Fruit fly (Drosophila melanogaster): ENCODE results near the gene Wnt5.

Gene Wnt5

dm6 chrX:18489509-18489908 lies 15.7 kb downstream of the Wnt5 start, which contains the start of gene CG15046 (continued):
- no peak for TF ChIP-seq CG9817 (tag; optimal IDR thresholded peaks at IDR 0.05)
- TF ChIP-seq Fer2 (tag; optimal IDR thresholded peaks at IDR 0.05): no peak
- no peak for TF ChIP-seq pros (GFP tag; optimal IDR thresholded peaks at IDR 0.05)
- TF ChIP-seq Bdp1 (GFP tag; optimal IDR thresholded peaks at IDR 0.05): no peak
- TF ChIP-seq oc (tag; optimal IDR thresholded peaks at IDR 0.05): no peak
- TF ChIP-seq Rx (GFP tag; IDR thresholded peaks at IDR 0.05): no peak
- TF ChIP-seq esg (GFP tag; conservative IDR thresholded peaks at IDR 0.05): no peak
- TF ChIP-seq Hr3 (GFP tag; optimal IDR thresholded peaks at IDR 0.05): no peak
- TF ChIP-seq NK7.1 (GFP tag; optimal IDR thresholded peaks at IDR 0.05): no peak
- TF ChIP-seq CG4282 (GFP tag; optimal IDR thresholded peaks at IDR 0.05): no peak
- peak; percentile 52 for TF ChIP-seq Jarid2 (GFP tag; optimal IDR thresholded peaks at IDR 0.05)
- TF ChIP-seq GATAe (GFP tag; conservative IDR thresholded peaks at IDR 0.05): no peak
- TF ChIP-seq Myb (GFP tag; optimal IDR thresholded peaks at IDR 0.05): no peak
- no peak for TF ChIP-seq Nf-YC (tag; optimal IDR thresholded peaks at IDR 0.05)
- 0 out of 4 replicates have a peak, but pooled peaks have one; percentile 60 for TF ChIP-seq chinmo (GFP tag; IDR thresholded peaks at IDR 0.05; ENCODE audit: partially characterized antibody)
- no peak for TF ChIP-seq CG7556 (GFP tag; optimal IDR thresholded peaks at IDR 0.05)

dm6 chrX:18486356-18487059 lies 18.7 kb downstream of the Wnt5 start, which contains the start of gene psh:
Gene psh, minus strand, starts transcription at chrX:18486921.
- TF ChIP-seq chinmo (GFP tag; IDR thresholded peaks at IDR 0.05; ENCODE audit: partially characterized antibody) (0 out of 4 replicates have a peak, but pooled peaks have one; percentile 67), seq (GFP tag; IDR thresholded peaks at IDR 0.05) (no peak), Optix (GFP tag; IDR thresholded peaks at IDR 0.05) (no peak), sens-2 (GFP tag; IDR thresholded peaks at IDR 0.05) (no peak), Hr78 (GFP tag; optimal IDR thresholded peaks at IDR 0.05) (peak in 1 of 2 experiments; percentile 66), nom (GFP tag; optimal IDR thresholded peaks at IDR 0.05) (peak; percentile 39), eyg (GFP tag; optimal IDR thresholded peaks at IDR 0.05) (no peak), CG12299 (tag; optimal IDR thresholded peaks at IDR 0.05) (no peak), exex (tag; optimal IDR thresholded peaks at IDR 0.05) (peak; percentile 72), Dek (tag; optimal IDR thresholded peaks at IDR 0.05) (no peak), CG31388 (GFP tag; optimal IDR thresholded peaks at IDR 0.05) (no peak), emc (GFP tag; optimal IDR thresholded peaks at IDR 0.05) (no peak), Ets65A (GFP tag) (peak; percentile 17), CG3407 (GFP tag; optimal IDR thresholded peaks at IDR 0.05) (no peak), HLHmδ (GFP tag; optimal IDR thresholded peaks at IDR 0.05) (no peak), CG34376 (GFP tag; optimal IDR thresholded peaks at IDR 0.05) (peak; percentile 3), sd (tag; optimal IDR thresholded peaks at IDR 0.05) (peak; percentile 28), sug (tag; optimal IDR thresholded peaks at IDR 0.05) (peak; percentile 23), cad (GFP tag; optimal IDR thresholded peaks at IDR 0.05) (no peak), Vsx1 (GFP tag; optimal IDR thresholded peaks at IDR 0.05) (peak; percentile 4), Hr51 (GFP tag; optimal IDR thresholded peaks at IDR 0.05) (no peak), CG31224 (GFP tag; IDR thresholded peaks at IDR 0.05) (no peak), row (GFP tag; IDR thresholded peaks at IDR 0.05) (0 out of 3 replicates have a peak, but pooled peaks have one; percentile 7), CG11695 (GFP tag; IDR thresholded peaks at IDR 0.05) (peak; percentile 70), CG4617 (GFP tag; optimal IDR thresholded peaks at IDR 0.05; ENCODE audit: borderline replicate concordance) (no peak), Deaf1 (tag; optimal IDR thresholded peaks at IDR 0.05) (peak; percentile 13), CG8944 (GFP tag; optimal IDR thresholded peaks at IDR 0.05) (no peak), MBD-R2 (GFP tag; IDR thresholded peaks at IDR 0.05) (no peak)

Measured in whole organism, embryonic.